Worm (Caenorhabditis elegans): ENCODE measurements around the gene F25H9.6.
A peak's percentile ranks its signal among the peaks of the same experiment; 100 is the strongest.

F25H9.6 gene

ce11 chrV:13468190-13468765 lies at the start of gene F25H9.6, which contains the start of gene F25H9.7:
Gene F25H9.6, minus strand, starts transcription at chrV:13468361.
Gene F25H9.7, plus strand, starts transcription at chrV:13468376.
- TF ChIP-seq snu-23 (GFP tag; optimal IDR thresholded peaks at IDR 0.05) (peak; percentile 95), pqm-1 (tag; optimal IDR thresholded peaks at IDR 0.05) (peak; percentile 28), ama-1 (optimal IDR thresholded peaks at IDR 0.05) (no peak), snpc-4 (tag; optimal IDR thresholded peaks at IDR 0.05) (peak; percentile 75), unc-130 (tag; optimal IDR thresholded peaks at IDR 0.05) (peak; percentile 47), elt-3 (tag; optimal IDR thresholded peaks at IDR 0.05) (peak in 3 of 6 experiments; percentile 15 to 77 (median 54)), Y116A8C.19 (tag; optimal IDR thresholded peaks at IDR 0.05; ENCODE audit: borderline replicate concordance) (peak; percentile 98), nhr-237 (tag; optimal IDR thresholded peaks at IDR 0.05) (no peak), mdl-1 (tag; optimal IDR thresholded peaks at IDR 0.05) (peak; percentile 37 to 96), pag-3 (tag; optimal IDR thresholded peaks at IDR 0.05; ENCODE audit: borderline replicate concordance, insufficient read depth) (no peak), zag-1 (tag; optimal IDR thresholded peaks at IDR 0.05) (no peak), pax-3 (tag; optimal IDR thresholded peaks at IDR 0.05) (peak; percentile 100), nhr-71 (tag; optimal IDR thresholded peaks at IDR 0.05) (peak; percentile 96), elt-2 (tag; optimal IDR thresholded peaks at IDR 0.05) (peak; percentile 87), ztf-11 (tag; optimal IDR thresholded peaks at IDR 0.05) (peak in 1 of 2 experiments; percentile 99), blmp-1 (tag; optimal IDR thresholded peaks at IDR 0.05) (peak; percentile 60), unc-62 (GFP tag; optimal IDR thresholded peaks at IDR 0.05) (no peak), dsc-1 (tag; optimal IDR thresholded peaks at IDR 0.05) (peak; percentile 97), lin-39 (tag; optimal IDR thresholded peaks at IDR 0.05) (peak; percentile 52), nhr-28 (tag; optimal IDR thresholded peaks at IDR 0.05) (no peak), grh-1 (GFP tag; IDR thresholded peaks at IDR 0.05) (peak; percentile 85), sox-4 (tag; optimal IDR thresholded peaks at IDR 0.05) (peak; percentile 97), zip-4 (GFP tag; optimal IDR thresholded peaks at IDR 0.05) (peak; percentile 71), lin-35 (GFP tag; optimal IDR thresholded peaks at IDR 0.05) (peak; percentile 63 to 84), sptf-1 (tag; optimal IDR thresholded peaks at IDR 0.05) (no peak), tlp-1 (tag; optimal IDR thresholded peaks at IDR 0.05) (no peak), lsy-2 (tag; optimal IDR thresholded peaks at IDR 0.05) (peak; percentile 79 to 87), dpl-1 (GFP tag; optimal IDR thresholded peaks at IDR 0.05) (peak; percentile 70 to 85 (median 79)), rnt-1 (tag; optimal IDR thresholded peaks at IDR 0.05) (peak; percentile 100), xbp-1 (tag; optimal IDR thresholded peaks at IDR 0.05) (peak; percentile 91), unc-86 (tag; optimal IDR thresholded peaks at IDR 0.05) (peak; percentile 88), sup-37 (GFP tag; optimal IDR thresholded peaks at IDR 0.05) (peak; percentile 80), nhr-77 (tag; optimal IDR thresholded peaks at IDR 0.05) (peak; percentile 41), nhr-11 (tag; optimal IDR thresholded peaks at IDR 0.05) (peak; percentile 39), ceh-82 (tag; optimal IDR thresholded peaks at IDR 0.05) (peak; percentile 78 to 93 (median 80)), fkh-4 (tag; optimal IDR thresholded peaks at IDR 0.05; ENCODE audit: borderline replicate concordance) (peak; percentile 100), C34B4.2 (tag; optimal IDR thresholded peaks at IDR 0.05) (peak; percentile 75), fos-1 (tag; optimal IDR thresholded peaks at IDR 0.05) (peak; percentile 72), nhr-85 (tag) (peak; percentile 97), hlh-4 (tag; optimal IDR thresholded peaks at IDR 0.05) (peak; percentile 87), nhr-47 (tag; optimal IDR thresholded peaks at IDR 0.05) (peak; percentile 96), egl-27 (tag; optimal IDR thresholded peaks at IDR 0.05) (no peak), aha-1 (tag; optimal IDR thresholded peaks at IDR 0.05) (no peak), lir-3 (tag; optimal IDR thresholded peaks at IDR 0.05; ENCODE audit: poor library complexity) (peak; percentile 99), ceh-90 (tag; optimal IDR thresholded peaks at IDR 0.05) (peak; percentile 95), mab-9 (GFP tag; IDR thresholded peaks at IDR 0.05) (peak; percentile 94), irx-1 (tag; optimal IDR thresholded peaks at IDR 0.05) (peak; percentile 97), fkh-10 (GFP tag; optimal IDR thresholded peaks at IDR 0.05) (no peak), swsn-7 (tag; optimal IDR thresholded peaks at IDR 0.05) (peak; percentile 94), efl-3 (GFP tag; optimal IDR thresholded peaks at IDR 0.05) (peak; percentile 88), ces-1 (GFP tag; optimal IDR thresholded peaks at IDR 0.05) (no peak), skn-1 (tag; optimal IDR thresholded peaks at IDR 0.05) (peak; percentile 51)
